Worm (Caenorhabditis elegans) whole organism, L4/young adult: ENCODE results near the gene rpoa-1.
"Not testable (repeated sequence)": the region's sequence is repeated elsewhere in the genome, so short reads cannot be mapped to it uniquely, and the experiment has no call there.

Source experiments
- W03F9.2 ChIP-seq: fragments of 150-350 bp; optimal IDR thresholded peaks from 2 replicates; lab custom pipeline; 2014; ENCODE audit warnings: missing biosample characterization, missing genetic modification characterization
- dao-5 ChIP-seq: sonication (generic microtip); optimal IDR thresholded peaks from 2 replicates; lab custom pipeline; 2016; ENCODE audit warnings: missing genotype, missing genetic modification characterization, moderate library complexity, missing compliant biosample characterization
- him-1 ChIP-seq: sonication (generic microtip); optimal IDR thresholded peaks from 2 replicates; lab custom pipeline; 2016; ENCODE audit warnings: missing genotype, missing genetic modification reagents, missing genetic modification characterization, missing compliant biosample characterization

DNA sequence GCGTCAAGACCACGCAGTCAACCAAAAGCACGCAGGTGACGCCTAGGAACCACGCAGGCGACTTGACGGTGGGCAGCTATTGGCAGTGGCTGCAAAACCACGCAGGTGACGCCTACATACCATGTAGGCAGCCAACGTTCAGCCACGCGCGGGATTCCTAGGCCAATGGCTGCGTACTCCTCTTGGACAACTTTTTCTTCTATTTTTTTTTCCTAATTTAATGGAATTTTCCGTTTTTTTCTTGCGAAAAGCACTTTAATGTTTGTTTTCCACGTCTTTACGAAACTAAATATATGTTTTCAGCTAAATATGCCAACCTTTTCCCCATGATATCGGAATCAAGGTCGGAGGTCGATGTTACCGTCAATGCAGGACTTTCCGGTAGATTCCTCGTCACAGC lies 39.9 kb downstream of the rpoa-1 start, which contains the start of gene C31C9.9:
- not testable (repeated sequence) for TF ChIP-seq dao-5, W03F9.2, him-1 (tag; lab: Kevin White, UChicago)
